Fruit fly (Drosophila melanogaster): Measurements from ENCODE around the gene CG13085.

Gene CG13085

dm6 chr2L:19423467-19424122 lies at the start of gene CG13085, which contains the start of gene Alp12:
Gene CG13085, plus strand, starts transcription at chr2L:19424050.
Gene Alp12, plus strand, starts transcription at chr2L:19424050.
- peak; percentile 98 for TF ChIP-seq noc (tag; optimal IDR thresholded peaks at IDR 0.05)

DNA sequence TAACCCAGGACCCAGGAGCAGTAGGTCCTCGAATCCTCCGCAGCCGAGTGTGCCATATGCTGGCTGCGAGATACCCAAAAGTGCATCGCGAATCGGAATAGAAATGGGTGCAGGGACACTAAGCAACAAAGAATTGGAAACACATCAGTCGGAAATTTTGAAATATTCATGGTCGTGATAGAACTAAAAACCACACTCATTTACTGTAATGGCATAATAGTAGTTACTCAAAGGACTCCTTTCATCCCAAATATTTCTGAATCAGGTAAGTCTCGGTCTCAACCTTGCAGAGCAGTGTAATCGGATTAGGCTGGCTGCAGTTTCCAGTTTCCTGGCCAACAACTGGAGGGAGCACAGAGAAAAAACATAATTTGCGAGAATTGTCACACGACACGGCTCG lies 47.7 kb upstream of the CG13085 start:
- TF ChIP-seq noc (tag; optimal IDR thresholded peaks at IDR 0.05): no peak

- no peak for TF ChIP-seq noc (tag; optimal IDR thresholded peaks at IDR 0.05)
These were observed 46.4 kb upstream of the CG13085 start for dm6 chr2L:19377129-19378083.

dm6 chr2L:19378620-19379019 lies 45.2 kb upstream of the CG13085 start:
- TF ChIP-seq noc (tag; optimal IDR thresholded peaks at IDR 0.05): no peak

DNA sequence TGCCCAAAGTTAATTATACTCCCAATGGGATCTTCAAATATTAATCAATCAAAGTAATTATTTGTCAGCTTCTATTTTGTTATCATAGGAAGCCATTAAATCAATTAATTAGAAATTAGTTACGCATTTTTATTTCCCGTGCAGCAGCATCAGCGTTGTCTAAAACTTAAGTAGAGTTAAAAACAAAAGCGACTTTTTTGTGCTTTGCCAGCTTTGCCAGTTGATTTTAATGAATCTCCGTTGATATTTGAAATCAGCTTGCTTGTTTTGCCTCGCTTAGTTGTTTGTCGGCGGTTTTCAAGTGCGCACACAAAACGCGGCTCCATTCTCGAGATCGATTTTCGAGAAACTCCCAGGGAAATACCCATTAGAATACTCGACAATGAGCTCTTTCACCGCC lies 43.2 kb upstream of the CG13085 start, which contains the start of gene CG17350:
Gene CG17350, plus strand, starts transcription at position 301 of the 400 bp plus-strand sequence.
- no peak for TF ChIP-seq noc (tag; optimal IDR thresholded peaks at IDR 0.05)

DNA sequence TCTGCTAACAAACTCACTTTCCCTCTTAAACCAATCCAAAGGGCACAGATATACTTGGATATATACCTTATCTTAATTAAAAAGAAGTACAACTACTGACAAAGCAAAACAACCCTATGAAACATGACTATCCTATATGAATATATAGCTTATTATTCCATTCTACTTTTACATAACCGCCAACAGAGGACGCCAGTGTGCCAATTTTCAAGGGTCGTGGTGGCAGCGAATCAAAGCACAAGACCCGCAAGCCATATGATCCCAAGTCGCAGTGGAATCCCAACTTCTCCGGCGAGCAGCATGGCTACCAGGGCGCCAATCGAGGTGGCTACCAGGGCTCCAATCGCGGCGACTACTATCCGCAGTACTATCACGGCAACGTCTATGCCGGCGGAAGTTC lies 41.5 kb upstream of the CG13085 start:
- TF ChIP-seq noc (tag; optimal IDR thresholded peaks at IDR 0.05): no peak

DNA sequence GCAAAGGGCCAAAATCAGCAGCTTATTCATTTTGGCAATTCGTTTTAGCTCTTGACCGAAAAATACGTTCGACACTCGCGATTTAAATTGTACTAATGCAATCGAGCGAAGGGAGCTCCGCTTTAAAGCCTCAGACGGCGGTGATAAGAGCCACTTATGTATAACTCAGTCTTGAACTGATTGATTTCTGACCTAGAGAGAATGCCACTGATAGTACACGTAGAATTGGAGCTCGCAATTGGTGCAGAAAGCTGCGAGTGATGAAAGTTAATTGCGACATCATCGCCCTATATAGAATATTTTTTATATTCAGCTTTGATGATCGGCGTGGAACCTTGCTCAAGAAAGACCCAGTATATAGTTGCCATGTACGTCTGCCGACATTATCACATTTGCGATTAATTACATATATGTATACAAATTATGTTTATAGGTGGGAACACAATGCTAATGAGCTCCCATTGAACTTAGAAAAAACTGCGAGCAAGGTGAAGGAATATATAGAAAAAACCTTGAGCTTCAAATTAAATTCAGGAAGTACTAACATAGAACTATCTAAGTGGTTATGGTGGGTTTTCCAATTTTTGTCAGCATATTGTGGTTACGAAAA lies 37.6 kb upstream of the CG13085 start, which contains the start of gene fon:
Gene fon, minus strand, starts transcription at position 100 of the 610 bp plus-strand sequence.
- no peak for TF ChIP-seq noc (tag; optimal IDR thresholded peaks at IDR 0.05)

- TF ChIP-seq noc (tag; optimal IDR thresholded peaks at IDR 0.05): no peak
These were observed 34.9 kb upstream of the CG13085 start for dm6 chr2L:19388966-19389365.

DNA sequence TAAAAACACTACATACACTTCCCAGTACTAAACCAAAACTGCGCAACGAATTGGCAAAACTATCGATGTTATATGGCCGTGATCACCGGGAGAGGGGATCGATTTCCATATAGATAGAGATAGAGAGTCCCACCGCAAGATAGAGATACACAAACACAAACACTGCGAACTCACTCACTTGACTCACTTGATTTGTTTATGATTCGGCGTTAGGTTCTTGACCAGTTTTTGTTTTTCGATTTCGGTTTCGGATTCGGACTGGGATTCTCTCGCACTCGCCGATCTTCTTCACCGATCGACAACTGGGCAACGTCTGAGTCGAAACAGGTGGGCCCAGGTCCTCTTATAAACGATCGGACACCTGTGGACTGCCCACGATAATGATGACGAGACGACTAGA lies 34.1 kb upstream of the CG13085 start, which contains the start of gene CG17549:
Gene CG17549, minus strand, starts transcription at position 327 of the 400 bp plus-strand sequence.
- no peak for TF ChIP-seq noc (tag; optimal IDR thresholded peaks at IDR 0.05)

- no peak for TF ChIP-seq noc (tag; optimal IDR thresholded peaks at IDR 0.05)
These were observed 30.1 kb upstream of the CG13085 start, which contains the start of gene CG31798 for dm6 chr2L:19393703-19394210. Gene CG31798, plus strand, starts transcription at chr2L:19394160.

DNA sequence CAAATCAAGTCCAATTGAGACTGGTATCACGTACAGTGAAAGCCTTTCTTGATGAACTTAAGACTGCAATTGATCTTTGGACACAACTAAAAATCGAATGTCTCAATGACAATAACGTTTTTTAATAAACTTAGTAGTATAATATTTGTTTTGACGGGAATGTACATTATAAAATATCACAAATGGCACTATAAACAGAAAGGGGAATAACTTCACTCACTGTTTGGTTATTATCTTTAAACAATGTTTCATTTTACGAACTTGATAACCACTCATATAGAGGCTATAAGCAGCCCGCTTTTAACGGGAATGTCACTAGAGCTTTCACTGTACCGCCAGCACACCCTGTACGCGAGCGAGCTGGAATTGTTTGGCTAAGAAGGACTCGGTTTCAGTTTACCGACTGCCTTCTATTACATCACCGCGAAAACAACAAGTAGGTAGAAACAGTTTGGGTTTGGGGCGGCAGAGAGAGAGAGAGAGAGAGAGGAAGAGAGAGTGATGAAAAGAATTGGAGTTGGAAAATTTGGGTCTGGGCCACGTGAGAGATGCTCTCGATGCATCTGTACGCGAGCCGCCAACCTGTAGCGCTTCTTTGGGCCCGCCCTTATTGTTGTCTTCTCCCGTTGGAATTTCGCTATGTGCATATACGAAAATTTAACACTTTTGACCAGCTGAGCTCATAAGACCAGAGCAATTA lies 26.1 kb upstream of the CG13085 start:
- peak; percentile 16 for TF ChIP-seq noc (tag; optimal IDR thresholded peaks at IDR 0.05)

- TF ChIP-seq noc (tag; optimal IDR thresholded peaks at IDR 0.05): peak; percentile 76
These were observed 25.3 kb upstream of the CG13085 start, which contains the start of gene CG17544 for dm6 chr2L:19398317-19399234. Gene CG17544, minus strand, starts transcription at chr2L:19398493.

DNA sequence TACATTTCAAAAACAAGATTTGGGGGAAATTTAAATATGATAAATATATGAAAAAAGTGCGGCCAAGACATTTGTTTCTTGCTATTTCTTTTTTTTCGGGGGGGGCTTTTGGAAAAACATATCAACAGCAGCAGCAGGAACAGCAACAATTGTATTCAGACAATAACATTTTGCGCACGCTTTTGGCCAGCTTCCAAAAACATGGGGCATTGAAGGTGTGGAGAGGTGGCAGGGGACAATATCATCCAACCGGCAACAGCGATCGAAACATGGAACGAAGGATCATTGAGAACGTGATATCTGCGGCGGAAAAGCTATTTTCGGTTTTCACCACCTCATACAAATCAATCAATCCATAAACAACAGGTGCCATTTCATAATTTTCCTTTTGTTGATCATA lies 21.9 kb upstream of the CG13085 start:
- TF ChIP-seq noc (tag; optimal IDR thresholded peaks at IDR 0.05): no peak

dm6 chr2L:19402667-19403066 lies 21.2 kb upstream of the CG13085 start:
- TF ChIP-seq noc (tag; optimal IDR thresholded peaks at IDR 0.05): no peak
